Fruit fly (Drosophila melanogaster) whole organism, wandering third instar larva: Measurements from ENCODE around the gene CG5681.

ENCODE experiments used
- CG32264 ChIP-seq: fragments of 200-800 bp; sonication (Bioruptor generic); optimal IDR thresholded peaks from 2 replicates; lab custom pipeline; 2016; ENCODE audit warnings: missing biosample characterization, missing genetic modification characterization
- Dif ChIP-seq: fragments of 200-275, 200-300 bp; sonication (Bioruptor generic); optimal IDR thresholded peaks from 2 replicates; lab custom pipeline; 2018; ENCODE audit warnings: missing biosample characterization, missing genetic modification characterization; ENCODE audit not compliant: partially characterized antibody
- Hr83 ChIP-seq: fragments of 200-300 bp; sonication (Bioruptor generic); optimal IDR thresholded peaks from 2 replicates; lab custom pipeline; 2016; ENCODE audit warnings: missing biosample characterization, mild to moderate bottlenecking, missing genetic modification characterization, moderate library complexity; ENCODE audit not compliant: poor library complexity, severe bottlenecking
- Myc ChIP-seq: fragments of >200 bp; optimal IDR thresholded peaks from 2 replicates; lab custom pipeline; 2017
- jim ChIP-seq: fragments of 175-275, 200-325 bp; sonication (Bioruptor generic); optimal IDR thresholded peaks from 2 replicates; lab custom pipeline; 2016; ENCODE audit warnings: missing biosample characterization, mild to moderate bottlenecking, missing genetic modification characterization
- pan ChIP-seq: fragments of >200 bp; optimal IDR thresholded peaks from 2 replicates; lab custom pipeline; 2017
- psq ChIP-seq: fragments of 200-800 bp; sonication (Bioruptor generic); optimal IDR thresholded peaks from 3 replicates; lab custom pipeline; 2017; ENCODE audit warnings: missing biosample characterization, mild to moderate bottlenecking, missing genetic modification characterization, moderate library complexity
- rgr ChIP-seq: fragments of 200-800 bp; sonication (Bioruptor generic); optimal IDR thresholded peaks from 3 replicates; lab custom pipeline; 2016; ENCODE audit warnings: missing biosample characterization, mild to moderate bottlenecking, missing genetic modification characterization

- no peak for TF ChIP-seq CG32264 (GFP tag; lab: Kevin White, UChicago)
- no peak for TF ChIP-seq jim (GFP tag; lab: Kevin White, UChicago)
- TF ChIP-seq pan (lab: Kevin White, UChicago), result no peak
- TF ChIP-seq psq, result no peak
- no peak for TF ChIP-seq rgr (GFP tag; lab: Kevin White, UChicago)
- TF ChIP-seq Myc, result no peak
- no peak for TF ChIP-seq Hr83 (GFP tag; lab: Kevin White, UChicago)
- TF ChIP-seq Dif (GFP tag; lab: Kevin White, UChicago), result no peak
These were observed at the start of gene CG5681 for dm6 chr2L:17986099-17986498.
